Fruit fly (Drosophila melanogaster): ENCODE measurements around the gene pip.

DNA sequence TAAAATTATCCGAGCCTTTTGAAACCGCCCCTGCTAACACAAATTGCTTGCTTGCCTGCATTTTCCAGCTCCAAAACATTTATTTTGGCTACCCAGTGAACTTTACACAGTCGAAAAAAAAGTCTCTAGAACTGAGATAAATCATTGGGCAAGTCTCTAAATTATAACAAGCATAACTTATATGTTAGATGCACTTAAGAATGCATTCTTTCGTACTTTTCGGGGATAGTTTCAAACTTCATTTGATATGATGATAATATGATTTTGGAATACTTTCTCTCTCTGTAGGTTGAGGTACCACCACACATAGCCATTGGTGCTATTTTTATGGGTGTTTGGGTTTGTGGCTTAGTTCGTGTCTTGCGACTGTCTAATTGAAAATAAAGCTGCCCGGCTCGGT lies 22.5 kb downstream of the pip start:
- TF ChIP-seq CG8478 (optimal IDR thresholded peaks at IDR 0.05), result no peak
- no peak for TF ChIP-seq psq (optimal IDR thresholded peaks at IDR 0.05)
- no peak for TF ChIP-seq EcR (GFP tag; optimal IDR thresholded peaks at IDR 0.05)
- no peak for TF ChIP-seq usp (GFP tag; optimal IDR thresholded peaks at IDR 0.05)
- TF ChIP-seq Dll (optimal IDR thresholded peaks at IDR 0.05), result no peak
- TF ChIP-seq pan (optimal IDR thresholded peaks at IDR 0.05), result no peak
